Worm (Caenorhabditis elegans): ENCODE measurements around the gene unc-86.
A peak's percentile ranks its signal among the peaks of the same experiment; 100 is the strongest.

The unc-86 gene

ce11 chrIII:8163283-8163682 is 52.9 kb downstream of the unc-86 start, which contains the start of gene bath-42:
Gene bath-42, minus strand, starts transcription at chrIII:8163383.
- TF ChIP-seq unc-55 (GFP tag; optimal IDR thresholded peaks at IDR 0.05) (peak; percentile 9), nhr-21 (tag; optimal IDR thresholded peaks at IDR 0.05) (no peak)

Measured in whole organism, L2 larva.